Fruit fly (Drosophila melanogaster) whole organism, prepupa: ENCODE results near the gene Dtg.

Experiments
- Blimp-1 ChIP-seq: fragments of 200-800 bp; sonication (Bioruptor generic); optimal IDR thresholded peaks from 3 replicates; lab custom pipeline; 2017; ENCODE audit warnings: missing biosample characterization, missing genetic modification characterization, mild to moderate bottlenecking, moderate library complexity, missing genetic modification reagents
- CG10669 ChIP-seq: fragments of 200-800 bp; sonication (Bioruptor generic); optimal IDR thresholded peaks from 3 replicates; lab custom pipeline; 2018; ENCODE audit warnings: missing biosample characterization, mild to moderate bottlenecking, missing genetic modification characterization, moderate library complexity
- CG15336 ChIP-seq: fragments of 200-800 bp; sonication (Bioruptor generic); IDR thresholded peaks from 2 replicates; pipeline ENCODE4 v1.3.6; 2022; ENCODE audit warnings: missing biosample characterization, missing genetic modification characterization
- CG1621 ChIP-seq: fragments of 200-800 bp; sonication (Bioruptor generic); optimal IDR thresholded peaks from 3 replicates; lab custom pipeline; 2018; ENCODE audit warnings: missing biosample characterization, mild to moderate bottlenecking, missing genetic modification characterization
- CG31627 ChIP-seq: fragments of 200-800 bp; sonication (Bioruptor generic); optimal IDR thresholded peaks from 3 replicates; lab custom pipeline; 2016; ENCODE audit warnings: missing biosample characterization, missing genetic modification characterization
- CG34406 ChIP-seq: fragments of 200-800 bp; sonication (Bioruptor generic); optimal IDR thresholded peaks from 3 replicates; lab custom pipeline; 2016; ENCODE audit warnings: missing biosample characterization, missing genetic modification characterization
- CG7368 ChIP-seq: fragments of 200-800 bp; sonication (Bioruptor generic); optimal IDR thresholded peaks from 3 replicates; lab custom pipeline; 2016; ENCODE audit warnings: missing biosample characterization, missing genetic modification characterization
- CG8319 ChIP-seq: fragments of 200-800 bp; sonication (Bioruptor generic); optimal IDR thresholded peaks from 3 replicates; lab custom pipeline; 2016; ENCODE audit warnings: missing biosample characterization, missing genetic modification characterization
- Eip78C ChIP-seq: fragments of 200-800 bp; sonication (Bioruptor generic); peaks from one replicate; lab custom pipeline; 2016; ENCODE audit warnings: missing biosample characterization, missing genetic modification characterization
- Eip93F ChIP-seq: fragments of 200-800 bp; sonication (Bioruptor generic); optimal IDR thresholded peaks from 2 replicates; lab custom pipeline; 2016; ENCODE audit warnings: missing biosample characterization, mild to moderate bottlenecking, missing genetic modification characterization
- Ets21C ChIP-seq: fragments of 200-800 bp; sonication (Bioruptor generic); optimal IDR thresholded peaks from 3 replicates; lab custom pipeline; 2016; ENCODE audit warnings: missing biosample characterization, missing genetic modification characterization
- Ets96B ChIP-seq: fragments of 200-800 bp; optimal IDR thresholded peaks from 2 replicates; lab custom pipeline; 2019; ENCODE audit warnings: missing biosample characterization, mild to moderate bottlenecking, missing genetic modification characterization, moderate library complexity
- Gug ChIP-seq: fragments of 200-800 bp; sonication (Bioruptor generic); IDR thresholded peaks from 2 replicates; pipeline ENCODE4 v1.3.6; 2022; ENCODE audit warnings: missing biosample characterization, missing genetic modification characterization
- Hr38 ChIP-seq: sonication (Bioruptor generic); optimal IDR thresholded peaks from 2 replicates; lab custom pipeline; 2016; ENCODE audit warnings: missing biosample characterization, missing genetic modification characterization
- Lpt ChIP-seq: fragments of 200-800 bp; sonication (Bioruptor generic); optimal IDR thresholded peaks from 3 replicates; lab custom pipeline; 2016; ENCODE audit warnings: missing biosample characterization, missing genetic modification characterization
- Smox ChIP-seq: fragments of 200-800 bp; sonication (Bioruptor generic); optimal IDR thresholded peaks from 3 replicates; lab custom pipeline; 2016; ENCODE audit warnings: missing biosample characterization, missing genetic modification characterization
- Sox14 ChIP-seq: fragments of 200-800 bp; sonication (Bioruptor generic); optimal IDR thresholded peaks from 3 replicates; lab custom pipeline; 2016; ENCODE audit warnings: missing biosample characterization, missing genetic modification characterization
- eg ChIP-seq: fragments of 200-800 bp; sonication (Bioruptor generic); IDR thresholded peaks from 3 replicates; pipeline ENCODE4 v1.3.6; 2022; ENCODE audit warnings: missing biosample characterization, missing genetic modification characterization
- esn ChIP-seq: fragments of 200-800 bp; sonication (Bioruptor generic); optimal IDR thresholded peaks from 2 replicates; lab custom pipeline; 2016; ENCODE audit warnings: missing biosample characterization, mild to moderate bottlenecking, missing genetic modification characterization, moderate library complexity
- fd59A ChIP-seq: fragments of 200-800 bp; sonication (Bioruptor generic); optimal IDR thresholded peaks from 2 replicates; lab custom pipeline; 2017; ENCODE audit warnings: missing biosample characterization, mild to moderate bottlenecking, missing genetic modification characterization, missing genetic modification reagents
- fkh ChIP-seq: fragments of 200-800 bp; sonication (Bioruptor generic); optimal IDR thresholded peaks from 3 replicates; lab custom pipeline; 2017; ENCODE audit warnings: missing biosample characterization, mild to moderate bottlenecking, missing genetic modification characterization, moderate library complexity
- spab ChIP-seq: fragments of 200-800 bp; sonication (Bioruptor generic); optimal IDR thresholded peaks from 2 replicates; lab custom pipeline; 2017; ENCODE audit warnings: missing biosample characterization, mild to moderate bottlenecking, missing genetic modification characterization, missing genetic modification reagents
- svp ChIP-seq: fragments of 200-800 bp; sonication (Bioruptor generic); peaks from one replicate; lab custom pipeline; 2016; ENCODE audit warnings: missing biosample characterization, missing genetic modification characterization
- vri ChIP-seq: fragments of 200-800 bp; sonication (Bioruptor generic); optimal IDR thresholded peaks from 3 replicates; lab custom pipeline; 2016; ENCODE audit warnings: missing biosample characterization, mild to moderate bottlenecking, missing genetic modification characterization

Dtg gene

DNA sequence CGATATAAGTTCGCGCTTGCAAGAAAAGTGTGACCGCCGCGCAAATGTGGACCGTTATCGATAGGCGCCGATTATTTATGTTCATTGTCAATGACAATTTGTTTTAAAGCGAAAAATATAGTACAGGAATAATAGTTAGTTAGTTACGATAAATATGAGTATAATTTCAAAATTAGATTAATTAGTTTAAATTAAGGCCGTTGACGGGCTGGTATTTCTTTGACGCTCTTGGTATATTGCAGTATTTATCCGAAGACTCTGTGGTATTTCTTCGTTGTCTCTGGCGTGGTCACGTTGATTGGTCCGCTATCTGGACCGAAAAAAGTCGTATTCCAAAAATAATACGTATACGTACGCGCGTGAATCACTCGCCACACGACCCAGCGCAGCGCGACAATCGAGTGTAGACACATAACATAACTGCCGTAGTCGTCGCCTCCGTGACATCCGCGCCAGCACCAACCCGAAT lies 49.7 kb downstream of the Dtg start:
- TF ChIP-seq Eip93F (GFP tag; lab: Kevin White, UChicago), result peak; percentile 31
- no peak for TF ChIP-seq CG10669 (GFP tag; lab: Kevin White, UChicago)
- peak; percentile 28 for TF ChIP-seq Sox14 (GFP tag; lab: Kevin White, UChicago)
- peak; percentile 88 for TF ChIP-seq fkh (GFP tag; lab: Kevin White, UChicago)
- TF ChIP-seq Eip78C, result peak; percentile 59
- peak; percentile 66 for TF ChIP-seq vri
- peak; percentile 20 for TF ChIP-seq CG1621 (tag; lab: Kevin White, UChicago)
- TF ChIP-seq CG8319 (GFP tag; lab: Kevin White, UChicago), result no peak
- TF ChIP-seq esn (GFP tag; lab: Kevin White, UChicago), result peak; percentile 17
- no peak for TF ChIP-seq CG7368 (GFP tag; lab: Kevin White, UChicago)

DNA sequence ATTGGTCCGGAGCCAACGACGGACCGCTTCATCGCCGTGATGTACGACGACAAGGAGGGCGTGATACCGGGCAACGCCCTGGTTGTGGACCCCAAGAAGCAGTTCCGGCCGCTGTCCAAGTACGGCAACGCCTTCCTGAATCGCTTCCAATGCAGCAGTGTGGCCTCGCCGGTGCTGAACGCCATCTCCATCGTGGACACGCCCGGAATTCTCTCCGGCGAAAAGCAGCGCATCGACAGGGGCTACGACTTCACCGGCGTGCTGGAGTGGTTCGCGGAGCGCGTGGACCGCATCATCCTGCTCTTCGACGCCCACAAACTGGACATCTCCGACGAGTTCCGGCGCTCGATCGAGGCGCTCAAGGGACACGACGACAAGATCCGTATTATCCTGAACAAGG lies 50.5 kb downstream of the Dtg start:
- no peak for TF ChIP-seq Ets21C (GFP tag; lab: Kevin White, UChicago)
- TF ChIP-seq CG15336, result no peak
- TF ChIP-seq vri, result no peak
- TF ChIP-seq Gug (GFP tag; lab: Robert Waterston, UW), result no peak
- TF ChIP-seq Hr38, result no peak
- no peak for TF ChIP-seq CG34406 (GFP tag; lab: Kevin White, UChicago)
- TF ChIP-seq CG7368 (GFP tag; lab: Kevin White, UChicago), result no peak
- no peak for TF ChIP-seq Blimp-1 (GFP tag; lab: Kevin White, UChicago)
- no peak for TF ChIP-seq CG31627 (GFP tag; lab: Kevin White, UChicago)
- no peak for TF ChIP-seq spab (GFP tag; lab: Kevin White, UChicago)

DNA sequence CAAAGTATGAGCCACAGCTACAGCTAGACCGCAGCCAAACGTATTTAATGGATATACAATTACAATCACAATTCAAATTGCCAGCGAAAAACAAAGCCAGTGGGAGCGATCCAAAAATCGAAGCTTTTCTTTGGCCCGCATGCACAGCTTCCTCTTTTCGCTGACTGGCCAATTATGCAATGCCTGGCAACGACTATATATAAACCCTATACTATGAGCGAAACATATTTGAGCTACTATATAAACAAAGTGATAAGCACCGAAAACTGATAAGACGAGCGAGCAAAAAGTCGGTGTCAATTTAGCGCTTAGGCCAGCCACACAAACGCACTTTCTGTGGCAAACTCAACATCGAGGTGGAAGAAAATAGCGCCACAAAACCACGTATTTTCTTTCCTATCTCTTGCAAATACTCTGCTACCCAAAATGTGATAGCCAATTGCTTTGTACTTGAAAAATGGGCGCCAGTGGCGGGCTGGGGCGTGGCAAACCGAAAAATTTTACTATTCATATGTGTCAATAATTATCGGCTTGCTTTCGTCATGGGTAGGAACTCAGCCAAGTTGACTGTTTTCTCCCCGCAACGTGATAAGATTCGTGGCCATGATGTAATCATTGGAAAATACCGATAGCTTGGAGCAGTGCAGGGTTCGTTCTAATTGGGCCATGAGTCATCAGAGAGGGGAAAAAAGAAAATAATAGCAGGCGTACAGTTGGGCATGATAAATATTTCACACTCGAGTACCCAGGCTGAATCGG lies 51.9 kb downstream of the Dtg start:
- TF ChIP-seq Ets96B (tag; lab: Kevin White, UChicago) (no peak), svp (peak; percentile 51), Eip78C (peak; percentile 26), esn (GFP tag; lab: Kevin White, UChicago) (no peak), Eip93F (GFP tag; lab: Kevin White, UChicago) (peak; percentile 29), eg (GFP tag; lab: Robert Waterston, UW) (no peak), Lpt (GFP tag; lab: Kevin White, UChicago) (no peak), fkh (GFP tag; lab: Kevin White, UChicago) (peak; percentile 75), vri (peak; percentile 88)

DNA sequence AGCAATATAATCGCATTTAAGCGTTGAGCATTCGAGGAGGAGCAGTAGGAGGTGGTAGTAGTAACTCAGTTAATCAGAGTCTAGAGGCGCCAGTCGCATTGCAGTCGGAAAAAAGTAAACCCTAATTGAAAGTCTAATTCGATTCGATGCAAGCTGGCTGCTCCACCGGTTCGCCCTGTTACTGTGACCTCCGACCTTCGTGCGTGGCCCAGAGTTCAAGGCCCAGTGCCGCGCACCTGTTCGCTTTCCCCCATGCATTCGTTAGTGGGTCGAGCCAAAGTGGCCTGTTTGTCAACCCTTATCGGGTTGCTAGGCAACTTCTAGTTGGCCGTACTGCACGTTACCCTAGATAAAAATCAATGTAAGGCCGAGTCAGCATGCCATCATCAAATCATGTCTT lies 52.6 kb downstream of the Dtg start:
- TF ChIP-seq svp (peak; percentile 15), Smox (no peak)

DNA sequence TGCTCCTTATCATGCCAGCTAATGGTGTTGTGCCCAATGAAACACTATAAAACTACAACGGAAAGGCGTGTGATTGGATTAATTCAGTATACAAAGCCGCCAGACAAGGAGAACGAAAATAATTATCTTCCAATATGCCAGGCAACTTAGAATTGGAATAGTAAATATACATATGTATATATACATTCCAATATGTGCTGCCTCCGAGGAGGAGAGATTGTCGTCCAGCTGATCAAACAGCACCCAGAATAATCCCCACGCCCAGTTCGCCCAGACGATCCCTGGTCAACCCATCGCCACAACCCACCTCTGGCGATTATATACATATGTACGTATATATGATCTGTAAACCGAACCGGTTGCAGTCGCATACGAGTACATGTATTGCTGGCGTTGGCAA lies 53.4 kb downstream of the Dtg start:
- TF ChIP-seq fkh (GFP tag; lab: Kevin White, UChicago), result peak; percentile 58
- TF ChIP-seq fd59A (GFP tag; lab: Kevin White, UChicago), result no peak

DNA sequence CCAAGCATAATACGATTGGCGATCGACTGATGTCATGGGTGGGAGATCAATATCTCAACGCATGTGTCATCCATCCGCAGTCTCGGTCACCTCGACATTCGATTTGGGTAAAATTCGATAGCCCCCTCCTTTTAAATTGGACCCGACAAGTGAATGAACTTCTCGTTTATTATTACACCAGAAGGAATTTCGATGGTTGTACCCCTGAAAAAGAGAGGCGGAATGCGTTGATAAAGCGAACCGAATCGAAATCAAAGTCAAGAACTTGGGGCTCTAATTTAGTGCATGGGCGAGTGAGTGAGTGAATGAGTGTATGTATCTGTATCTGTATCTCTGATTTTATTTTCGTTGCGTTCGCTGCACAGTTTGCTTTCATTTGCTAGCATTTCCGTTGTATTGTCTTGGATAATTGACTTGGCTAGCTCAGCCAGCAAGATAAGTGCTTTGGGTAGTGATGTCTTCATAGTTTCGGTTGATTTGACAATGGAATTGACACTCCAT lies 54.2 kb downstream of the Dtg start:
- no peak for TF ChIP-seq Ets21C (GFP tag; lab: Kevin White, UChicago)
- peak; percentile 63 for TF ChIP-seq vri
